Worm (Caenorhabditis elegans) whole organism, mixed stage, embryonic: ENCODE measurements around the gene F36H9.10.

Experiments
- M03D4.4 ChIP-seq: sonication (generic microtip); optimal IDR thresholded peaks from 2 replicates; lab custom pipeline; 2017; ENCODE audit warnings: mild to moderate bottlenecking, missing genetic modification characterization, missing compliant biosample characterization
- bed-3 ChIP-seq: fragments of 200-800 bp; sonication (Bioruptor generic); optimal IDR thresholded peaks from 3 replicates; lab custom pipeline; 2018; ENCODE audit warnings: mild to moderate bottlenecking, missing genetic modification characterization, moderate library complexity, missing compliant biosample characterization
- blmp-1 ChIP-seq: fragments of 150-350 bp; optimal IDR thresholded peaks from 2 replicates; lab custom pipeline; 2014; ENCODE audit warnings: missing biosample characterization, missing genetic modification characterization
- ceh-39 ChIP-seq: fragments of 150-350 bp; optimal IDR thresholded peaks from 2 replicates; lab custom pipeline; 2014; ENCODE audit warnings: missing biosample characterization, missing genetic modification characterization
- ceh-43 ChIP-seq: fragments of 200-800 bp; sonication (Bioruptor generic); optimal IDR thresholded peaks from 2 replicates; lab custom pipeline; 2018; ENCODE audit warnings: mild to moderate bottlenecking, missing genetic modification characterization, moderate library complexity, missing compliant biosample characterization
- ceh-83 ChIP-seq: fragments of 200-800 bp; sonication (Bioruptor generic); optimal IDR thresholded peaks from 2 replicates; lab custom pipeline; 2018; ENCODE audit warnings: mild to moderate bottlenecking, missing genetic modification characterization, missing compliant biosample characterization
- ces-1 ChIP-seq: fragments of 150-350 bp; optimal IDR thresholded peaks from 2 replicates; lab custom pipeline; 2014; ENCODE audit warnings: missing biosample characterization, missing genetic modification reagents, missing genetic modification characterization
- cnd-1 ChIP-seq: fragments of 200-800 bp; sonication (Bioruptor generic); optimal IDR thresholded peaks from 2 replicates; lab custom pipeline; 2018; ENCODE audit warnings: mild to moderate bottlenecking, missing genetic modification characterization, missing compliant biosample characterization
- drap-1 ChIP-seq: fragments of 200-800 bp; sonication (Bioruptor generic); optimal IDR thresholded peaks from 3 replicates; lab custom pipeline; 2018; ENCODE audit warnings: mild to moderate bottlenecking, missing genetic modification characterization, missing compliant biosample characterization
- elt-1 ChIP-seq: sonication (generic microtip); optimal IDR thresholded peaks from 2 replicates; lab custom pipeline; 2017; ENCODE audit warnings: missing genetic modification characterization, mild to moderate bottlenecking, missing compliant biosample characterization, antibody characterized with exemption, moderate library complexity, borderline replicate concordance; ENCODE audit not compliant: insufficient read depth
- elt-3 ChIP-seq: fragments of 150-350 bp; optimal IDR thresholded peaks from 2 replicates; lab custom pipeline; 2014; ENCODE audit warnings: missing biosample characterization, missing genetic modification characterization
- ham-2 ChIP-seq: fragments of 200-800 bp; sonication (Bioruptor generic); optimal IDR thresholded peaks from 2 replicates; lab custom pipeline; 2018; ENCODE audit warnings: mild to moderate bottlenecking, missing genetic modification characterization, missing compliant biosample characterization
- hlh-1 ChIP-seq: fragments of 150-350 bp; optimal IDR thresholded peaks from 2 replicates; lab custom pipeline; 2014; ENCODE audit warnings: missing biosample characterization, missing genetic modification reagents, missing genetic modification characterization
- lin-32 ChIP-seq: fragments of 200-800 bp; sonication (Bioruptor generic); optimal IDR thresholded peaks from 2 replicates; lab custom pipeline; 2018; ENCODE audit warnings: mild to moderate bottlenecking, missing genetic modification characterization, missing compliant biosample characterization
- lsy-2 ChIP-seq: fragments of 150-350 bp; optimal IDR thresholded peaks from 2 replicates; lab custom pipeline; 2014; ENCODE audit warnings: missing biosample characterization, missing genetic modification characterization
- mep-1 ChIP-seq: fragments of 150-350 bp; optimal IDR thresholded peaks from 2 replicates; lab custom pipeline; 2017; ENCODE audit warnings: missing biosample characterization, missing genetic modification reagents, missing genetic modification characterization, inconsistent platforms
- mls-2 ChIP-seq: sonication (generic microtip); optimal IDR thresholded peaks from 2 replicates; lab custom pipeline; 2016; ENCODE audit warnings: mild to moderate bottlenecking, missing genetic modification characterization, moderate library complexity, missing compliant biosample characterization
- nhr-12 ChIP-seq: fragments of 150-350 bp; optimal IDR thresholded peaks from 2 replicates; lab custom pipeline; 2014; ENCODE audit warnings: missing biosample characterization, missing genetic modification characterization
- nhr-2 ChIP-seq: fragments of 150-350 bp; optimal IDR thresholded peaks from 2 replicates; lab custom pipeline; 2014; ENCODE audit warnings: missing biosample characterization, missing genetic modification characterization
- nhr-237 ChIP-seq: fragments of 150-350 bp; optimal IDR thresholded peaks from 2 replicates; lab custom pipeline; 2014; ENCODE audit warnings: missing biosample characterization, missing genetic modification characterization
- nhr-28 ChIP-seq: fragments of 150-350 bp; optimal IDR thresholded peaks from 2 replicates; lab custom pipeline; 2014; ENCODE audit warnings: missing biosample characterization, missing genetic modification characterization
- nhr-76 ChIP-seq: sonication (generic microtip); optimal IDR thresholded peaks from 2 replicates; lab custom pipeline; 2017; ENCODE audit warnings: missing biosample characterization, missing genetic modification characterization
- pha-4 ChIP-seq: fragments of 150-350 bp; optimal IDR thresholded peaks from 2 replicates; lab custom pipeline; 2018; ENCODE audit warnings: missing biosample characterization, missing genetic modification reagents, missing genetic modification characterization
- sem-2 ChIP-seq: fragments of 200-800 bp; sonication (Bioruptor generic); optimal IDR thresholded peaks from 2 replicates; lab custom pipeline; 2018; ENCODE audit warnings: mild to moderate bottlenecking, missing genetic modification characterization, missing compliant biosample characterization
- snpc-4 ChIP-seq: fragments of 150-350 bp; optimal IDR thresholded peaks from 2 replicates; lab custom pipeline; 2014; ENCODE audit warnings: missing biosample characterization, missing genetic modification characterization
- sptf-1 ChIP-seq: sonication (generic microtip); optimal IDR thresholded peaks from 2 replicates; lab custom pipeline; 2017; ENCODE audit warnings: mild to moderate bottlenecking, missing genetic modification characterization, moderate library complexity, missing compliant biosample characterization
- tbx-8 ChIP-seq: fragments of 200-800 bp; sonication (Bioruptor generic); optimal IDR thresholded peaks from 2 replicates; lab custom pipeline; 2018; ENCODE audit warnings: mild to moderate bottlenecking, missing genetic modification characterization, moderate library complexity, missing compliant biosample characterization
- unc-120 ChIP-seq: sonication (generic microtip); optimal IDR thresholded peaks from 2 replicates; lab custom pipeline; 2017; ENCODE audit warnings: missing genetic modification characterization, missing compliant biosample characterization; ENCODE audit not compliant: poor library complexity, severe bottlenecking
- unc-39 ChIP-seq: fragments of 150-350 bp; optimal IDR thresholded peaks from 2 replicates; lab custom pipeline; 2014; ENCODE audit warnings: missing biosample characterization, missing genetic modification characterization
- unc-62 ChIP-seq: fragments of 150-350 bp; optimal IDR thresholded peaks from 2 replicates; lab custom pipeline; 2014; ENCODE audit warnings: missing biosample characterization, missing genetic modification reagents, missing genetic modification characterization
- zip-8 ChIP-seq: fragments of 150-350 bp; optimal IDR thresholded peaks from 2 replicates; lab custom pipeline; 2014; ENCODE audit warnings: missing biosample characterization, missing genetic modification characterization
- ztf-11 ChIP-seq: fragments of 150-350 bp; optimal IDR thresholded peaks from 2 replicates; lab custom pipeline; 2014; ENCODE audit warnings: missing biosample characterization, missing genetic modification characterization

The F36H9.10 gene

ce11 chrV:1797900-1798299, at the start of gene F36H9.10:
F36H9.10 (plus strand) TSS chrV:1798200.
- no peak for TF ChIP-seq nhr-28
- TF ChIP-seq hlh-1 (tag; lab: Kevin White, UChicago), result no peak
- TF ChIP-seq lin-32 (GFP tag; lab: Kevin White, UChicago), result no peak
- no peak for TF ChIP-seq unc-120 (tag; lab: Kevin White, UChicago)
- TF ChIP-seq cnd-1 (tag; lab: Kevin White, UChicago), result no peak
- TF ChIP-seq ces-1 (GFP tag; lab: Kevin White, UChicago), result no peak
- TF ChIP-seq nhr-12, result no peak
- TF ChIP-seq nhr-76, result no peak
- TF ChIP-seq unc-62, result no peak
- no peak for TF ChIP-seq ham-2
- no peak for TF ChIP-seq nhr-237 (tag; lab: Kevin White, UChicago)
- no peak for TF ChIP-seq nhr-2 (tag; lab: Kevin White, UChicago)
- no peak for TF ChIP-seq elt-1
- no peak for TF ChIP-seq ceh-83 (GFP tag; lab: Kevin White, UChicago)
- TF ChIP-seq elt-3 (tag; lab: Kevin White, UChicago), result no peak
- TF ChIP-seq blmp-1 (tag; lab: Kevin White, UChicago), result no peak
- TF ChIP-seq sptf-1, result no peak
- TF ChIP-seq ceh-39, result no peak
- TF ChIP-seq M03D4.4, result no peak
- TF ChIP-seq snpc-4 (tag; lab: Kevin White, UChicago), result no peak
- TF ChIP-seq, all 35 proteins: peak for 0

ce11 chrV:1749053-1749452, 48.9 kb upstream of the F36H9.10 start, which contains the start of gene ZK697.8:
ZK697.8 (minus strand) TSS chrV:1749153.
- TF ChIP-seq ces-1 (GFP tag; lab: Kevin White, UChicago), result no peak
- no peak for TF ChIP-seq ceh-39
- no peak for TF ChIP-seq nhr-28
- no peak for TF ChIP-seq nhr-2 (tag; lab: Kevin White, UChicago)
- TF ChIP-seq sptf-1, result no peak
- TF ChIP-seq M03D4.4, result no peak
- no peak for TF ChIP-seq zip-8 (tag; lab: Kevin White, UChicago)
- TF ChIP-seq lsy-2 (tag; lab: Kevin White, UChicago), result no peak
- no peak for TF ChIP-seq mls-2
- TF ChIP-seq nhr-76, result no peak
- TF ChIP-seq unc-120 (tag; lab: Kevin White, UChicago), result no peak

- TF ChIP-seq snpc-4 (tag; lab: Kevin White, UChicago) (no peak), pha-4 (tag; lab: Kevin White, UChicago) (no peak), ztf-11 (tag; lab: Kevin White, UChicago) (no peak), blmp-1 (tag; lab: Kevin White, UChicago) (no peak), unc-39 (no peak), ceh-39 (no peak), unc-62 (no peak), sem-2 (GFP tag; lab: Kevin White, UChicago) (no peak), mls-2 (no peak), ces-1 (GFP tag; lab: Kevin White, UChicago) (no peak), elt-3 (tag; lab: Kevin White, UChicago) (no peak), bed-3 (GFP tag; lab: Kevin White, UChicago) (no peak), drap-1 (GFP tag; lab: Kevin White, UChicago) (no peak), nhr-237 (tag; lab: Kevin White, UChicago) (no peak), zip-8 (tag; lab: Kevin White, UChicago) (no peak), ham-2 (no peak), ceh-43 (GFP tag; lab: Kevin White, UChicago) (no peak)
Observed at ce11 chrV:1751449-1751848, 46.6 kb upstream of the F36H9.10 start, which contains the start of gene srh-199. srh-199 (minus strand) TSS chrV:1751549.

- TF ChIP-seq nhr-12 (no peak), ceh-43 (GFP tag; lab: Kevin White, UChicago) (no peak), ceh-39 (no peak), lin-32 (GFP tag; lab: Kevin White, UChicago) (no peak)
Observed at ce11 chrV:1752496-1752895, 45.5 kb upstream of the F36H9.10 start, which contains the start of gene ZK697.1. ZK697.1 (plus strand) TSS chrV:1752796.

ce11 chrV:1755589-1755988, 42.4 kb upstream of the F36H9.10 start, which contains the start of gene ZK697.14:
ZK697.14 (minus strand) TSS chrV:1755689.
- no peak for TF ChIP-seq nhr-12
- no peak for TF ChIP-seq ces-1 (GFP tag; lab: Kevin White, UChicago)
- no peak for TF ChIP-seq cnd-1 (tag; lab: Kevin White, UChicago)
- no peak for TF ChIP-seq unc-120 (tag; lab: Kevin White, UChicago)
- TF ChIP-seq unc-62, result no peak
- no peak for TF ChIP-seq mep-1 (tag; lab: Kevin White, UChicago)
- TF ChIP-seq nhr-76, result no peak
- TF ChIP-seq bed-3 (GFP tag; lab: Kevin White, UChicago), result no peak
- no peak for TF ChIP-seq elt-3 (tag; lab: Kevin White, UChicago)
- no peak for TF ChIP-seq ceh-83 (GFP tag; lab: Kevin White, UChicago)
- TF ChIP-seq pha-4 (tag; lab: Kevin White, UChicago), result no peak
- no peak for TF ChIP-seq unc-39
- TF ChIP-seq hlh-1 (tag; lab: Kevin White, UChicago), result no peak
- TF ChIP-seq ceh-39, result no peak
- TF ChIP-seq zip-8 (tag; lab: Kevin White, UChicago), result no peak
- TF ChIP-seq lsy-2 (tag; lab: Kevin White, UChicago), result no peak
- no peak for TF ChIP-seq tbx-8 (GFP tag; lab: Kevin White, UChicago)
- no peak for TF ChIP-seq elt-1
- TF ChIP-seq sem-2 (GFP tag; lab: Kevin White, UChicago), result no peak
- no peak for TF ChIP-seq M03D4.4
- TF ChIP-seq, all 35 proteins: peak for 0
